Fruit fly (Drosophila melanogaster): ENCODE data around the gene Med.

Med gene

dm6 chr3R:31636501-31636900 lies 25.7 kb downstream of the Med start (continued):
- TF ChIP-seq scrt (GFP tag; optimal IDR thresholded peaks at IDR 0.05) (peak; percentile 20), bbx (GFP tag; IDR thresholded peaks at IDR 0.05; ENCODE audit: partially characterized antibody) (no peak), pfk (GFP tag; optimal IDR thresholded peaks at IDR 0.05) (no peak), CG7963 (GFP tag; IDR thresholded peaks at IDR 0.05; ENCODE audit: partially characterized antibody) (no peak), Antp (GFP tag; optimal IDR thresholded peaks at IDR 0.05) (peak; percentile 30), CG9932 (GFP tag; IDR thresholded peaks at IDR 0.05) (peak; percentile 55; the same call in 1 of the 2 replicates), CG6272 (GFP tag; IDR thresholded peaks at IDR 0.05) (no peak), ind (GFP tag; optimal IDR thresholded peaks at IDR 0.05) (peak; percentile 45), Drgx (GFP tag; IDR thresholded peaks at IDR 0.05) (no peak), Ets65A (GFP tag) (peak; percentile 92), CG3281 (GFP tag; optimal IDR thresholded peaks at IDR 0.05) (peak; percentile 56), Nf-YC (tag; optimal IDR thresholded peaks at IDR 0.05) (no peak), Side (GFP tag; optimal IDR thresholded peaks at IDR 0.05) (peak; percentile 6), odd (GFP tag; optimal IDR thresholded peaks at IDR 0.05) (no peak), btn (GFP tag; optimal IDR thresholded peaks at IDR 0.05) (no peak), CG9727 (GFP tag; optimal IDR thresholded peaks at IDR 0.05) (peak; percentile 34), Sox100B (GFP tag; optimal IDR thresholded peaks at IDR 0.05) (no peak), CG7839 (tag; optimal IDR thresholded peaks at IDR 0.05) (peak; percentile 47), p53 (GFP tag; optimal IDR thresholded peaks at IDR 0.05) (no peak), org-1 (GFP tag; optimal IDR thresholded peaks at IDR 0.05) (no peak), peb (GFP tag; IDR thresholded peaks at IDR 0.05) (no peak), Dip2 (GFP tag; IDR thresholded peaks at IDR 0.05) (no peak), GATAe (GFP tag; conservative IDR thresholded peaks at IDR 0.05) (no peak), CG12104 (GFP tag; optimal IDR thresholded peaks at IDR 0.05) (no peak), CG1792 (GFP tag; optimal IDR thresholded peaks at IDR 0.05) (peak; percentile 29), fru (optimal IDR thresholded peaks at IDR 0.05) (no peak), CG10321 (GFP tag; IDR thresholded peaks at IDR 0.05) (no peak), dpn (GFP tag; optimal IDR thresholded peaks at IDR 0.05) (peak; percentile 43 to 44), shn (GFP tag; optimal IDR thresholded peaks at IDR 0.05) (no peak), hkb (optimal IDR thresholded peaks at IDR 0.05) (no peak), hkb (GFP tag; IDR thresholded peaks at IDR 0.05) (peak; percentile 45), amos (GFP tag; IDR thresholded peaks at IDR 0.05; ENCODE audit: partially characterized antibody) (no peak), HmgZ (tag; optimal IDR thresholded peaks at IDR 0.05) (no peak), CG11504 (tag; optimal IDR thresholded peaks at IDR 0.05) (peak; percentile 43), kni (GFP tag; optimal IDR thresholded peaks at IDR 0.05) (no peak), repo (GFP tag; optimal IDR thresholded peaks at IDR 0.05) (no peak), tap (tag; optimal IDR thresholded peaks at IDR 0.05) (no peak), pnt (GFP tag; optimal IDR thresholded peaks at IDR 0.05) (no peak), eve (GFP tag; optimal IDR thresholded peaks at IDR 0.05) (no peak), CG6689 (GFP tag; IDR thresholded peaks at IDR 0.05) (no peak), danr (GFP tag; IDR thresholded peaks at IDR 0.05) (no peak), CG3847 (GFP tag; IDR thresholded peaks at IDR 0.05) (peak; percentile 47), CG7271 (tag; optimal IDR thresholded peaks at IDR 0.05) (no peak), lola (GFP tag; optimal IDR thresholded peaks at IDR 0.05) (no peak), fu2 (GFP tag; optimal IDR thresholded peaks at IDR 0.05) (no peak), dati (GFP tag; IDR thresholded peaks at IDR 0.05) (no peak), ewg (GFP tag; optimal IDR thresholded peaks at IDR 0.05) (peak; percentile 3), CG14667 (GFP tag; IDR thresholded peaks at IDR 0.05) (no peak), CG11560 (tag; IDR thresholded peaks at IDR 0.05) (no peak), CG11085 (GFP tag; IDR thresholded peaks at IDR 0.05) (no peak), Dip3 (GFP tag; optimal IDR thresholded peaks at IDR 0.05) (no peak), CG7987 (GFP tag; optimal IDR thresholded peaks at IDR 0.05) (no peak), fd96Cb (tag; optimal IDR thresholded peaks at IDR 0.05) (peak; percentile 12)
